Fruit fly (Drosophila melanogaster) whole organism, embryonic: ENCODE measurements around the gene Hip14.

ENCODE experiments used
- Abd-B ChIP-seq: fragments of 200-800 bp; sonication (Bioruptor generic); optimal IDR thresholded peaks from 2 replicates; lab custom pipeline; 2018; ENCODE audit warnings: missing biosample characterization, mild to moderate bottlenecking, missing genetic modification characterization, moderate library complexity
- Asciz ChIP-seq: fragments of 200-800 bp; sonication (Bioruptor generic); optimal IDR thresholded peaks from 2 replicates; lab custom pipeline; 2017; ENCODE audit warnings: missing biosample characterization, mild to moderate bottlenecking, missing genetic modification characterization, missing genetic modification reagents
- B-H2 ChIP-seq: fragments of 200-800 bp; sonication (Bioruptor generic); optimal IDR thresholded peaks from 2 replicates; lab custom pipeline; 2018; ENCODE audit warnings: missing biosample characterization, mild to moderate bottlenecking, missing genetic modification characterization
- BtbVII ChIP-seq: fragments of 200-800 bp; sonication (Bioruptor generic); optimal IDR thresholded peaks from 3 replicates; lab custom pipeline; 2017; ENCODE audit warnings: missing biosample characterization, mild to moderate bottlenecking, missing genetic modification characterization
- CG10321 ChIP-seq: fragments of 200-800 bp; sonication (Bioruptor generic); IDR thresholded peaks from 2 replicates; pipeline ENCODE4 v1.3.6; 2022; ENCODE audit warnings: missing biosample characterization, missing genetic modification characterization
- CG11247 ChIP-seq: fragments of 200-800 bp; sonication (Bioruptor generic); IDR thresholded peaks from 2 replicates; pipeline ENCODE4 v1.3.6; 2022; ENCODE audit warnings: missing biosample characterization, missing genetic modification characterization
- CG11695 ChIP-seq: fragments of 200-800 bp; sonication (Bioruptor generic); IDR thresholded peaks from 3 replicates; pipeline ENCODE4 v1.3.6; 2022; ENCODE audit warnings: missing biosample characterization, missing genetic modification characterization
- CG12299 ChIP-seq: fragments of 200-800 bp; sonication (Bioruptor generic); optimal IDR thresholded peaks from 2 replicates; lab custom pipeline; 2018; ENCODE audit warnings: missing biosample characterization, mild to moderate bottlenecking, missing genetic modification characterization
- CG13624 ChIP-seq: fragments of 200-800 bp; sonication (Bioruptor generic); optimal IDR thresholded peaks from 2 replicates; lab custom pipeline; 2016; ENCODE audit warnings: missing biosample characterization, missing genetic modification characterization
- CG17912 ChIP-seq: fragments of 200-800 bp; sonication (Bioruptor generic); optimal IDR thresholded peaks from 2 replicates; lab custom pipeline; 2018; ENCODE audit warnings: missing biosample characterization, mild to moderate bottlenecking, missing genetic modification characterization
- CG18476 ChIP-seq: fragments of 200-800 bp; sonication (Bioruptor generic); optimal IDR thresholded peaks from 2 replicates; lab custom pipeline; 2016; ENCODE audit warnings: missing biosample characterization, mild to moderate bottlenecking, missing genetic modification characterization
- CG18619 ChIP-seq: fragments of 200-800 bp; sonication (Bioruptor generic); optimal IDR thresholded peaks from 3 replicates; lab custom pipeline; 2017; ENCODE audit warnings: missing biosample characterization, mild to moderate bottlenecking, missing genetic modification characterization
- CG2116 ChIP-seq: fragments of 200-800 bp; sonication (Bioruptor generic); optimal IDR thresholded peaks from 3 replicates; lab custom pipeline; 2018; ENCODE audit warnings: missing biosample characterization, mild to moderate bottlenecking, missing genetic modification characterization
- CG31365 ChIP-seq: fragments of 200-800 bp; sonication (Bioruptor generic); optimal IDR thresholded peaks from 2 replicates; lab custom pipeline; 2018; ENCODE audit warnings: missing biosample characterization, mild to moderate bottlenecking, missing genetic modification characterization
- CG3726 ChIP-seq: fragments of 200-800 bp; sonication (Bioruptor generic); IDR thresholded peaks from 3 replicates; pipeline ENCODE4, ENCODE4 v1.3.6; 2022; ENCODE audit warnings: missing biosample characterization, missing genetic modification characterization
- CG4617 ChIP-seq: fragments of 200-800 bp; sonication (Bioruptor generic); optimal IDR thresholded peaks from 3 replicates; lab custom pipeline; 2016; ENCODE audit warnings: missing biosample characterization, missing genetic modification characterization, borderline replicate concordance
- CG6683 ChIP-seq: fragments of 200-800 bp; sonication (Bioruptor generic); optimal IDR thresholded peaks from 2 replicates; lab custom pipeline; 2017; ENCODE audit warnings: missing biosample characterization, mild to moderate bottlenecking, missing genetic modification characterization, missing genetic modification reagents
- CG6813 ChIP-seq: fragments of 200-800 bp; sonication (Bioruptor generic); optimal IDR thresholded peaks from 2 replicates; lab custom pipeline; 2017; ENCODE audit warnings: missing biosample characterization, missing genetic modification characterization, mild to moderate bottlenecking, moderate library complexity, missing genetic modification reagents
- CG7271 ChIP-seq: fragments of 200-800 bp; sonication (Bioruptor generic); optimal IDR thresholded peaks from 2 replicates; lab custom pipeline; 2018; ENCODE audit warnings: missing biosample characterization, mild to moderate bottlenecking, missing genetic modification characterization, moderate library complexity
- CG7928 ChIP-seq: fragments of 200-800 bp; sonication (Bioruptor generic); optimal IDR thresholded peaks from 2 replicates; lab custom pipeline; 2017; ENCODE audit warnings: missing biosample characterization, mild to moderate bottlenecking, missing genetic modification characterization
- CG8089 ChIP-seq: fragments of 200-800 bp; sonication (Bioruptor generic); optimal IDR thresholded peaks from 3 replicates; lab custom pipeline; 2016; ENCODE audit warnings: missing biosample characterization, missing genetic modification characterization
- CG9797 ChIP-seq: fragments of 200-800 bp; sonication (Bioruptor generic); optimal IDR thresholded peaks from 3 replicates; lab custom pipeline; 2018; ENCODE audit warnings: missing biosample characterization, mild to moderate bottlenecking, missing genetic modification characterization
- D19B ChIP-seq: fragments of 200-800 bp; sonication (Bioruptor generic); optimal IDR thresholded peaks from 2 replicates; lab custom pipeline; 2017; ENCODE audit warnings: missing biosample characterization, mild to moderate bottlenecking, missing genetic modification characterization
- Deaf1 ChIP-seq: fragments of 200-800 bp; optimal IDR thresholded peaks from 3 replicates; lab custom pipeline; 2019; ENCODE audit warnings: missing biosample characterization, mild to moderate bottlenecking, missing genetic modification characterization, moderate library complexity
- Gug ChIP-seq: fragments of 200-800 bp; sonication (Bioruptor generic); IDR thresholded peaks from 4 replicates; pipeline ENCODE4 v1.3.6; 2022; ENCODE audit warnings: missing biosample characterization, missing genetic modification characterization
- Hr39 ChIP-seq: fragments of >200 bp; optimal IDR thresholded peaks from 2 replicates; lab custom pipeline; 2017
- Mes4 ChIP-seq: fragments of 200-800 bp; sonication (Bioruptor generic); optimal IDR thresholded peaks from 2 replicates; lab custom pipeline; 2016; ENCODE audit warnings: missing biosample characterization, missing genetic modification characterization
- Nf-YC ChIP-seq: fragments of 200-800 bp; optimal IDR thresholded peaks from 3 replicates; lab custom pipeline; 2019; ENCODE audit warnings: missing biosample characterization, mild to moderate bottlenecking, missing genetic modification characterization, moderate library complexity
- Ptx1 ChIP-seq: fragments of 200-800 bp; sonication (Bioruptor generic); IDR thresholded peaks from 2 replicates; pipeline ENCODE4 v1.3.6; 2022; ENCODE audit warnings: missing biosample characterization, missing genetic modification characterization
- Usf ChIP-seq: fragments of 200-800 bp; sonication (Bioruptor generic); optimal IDR thresholded peaks from 2 replicates; lab custom pipeline; 2017; ENCODE audit warnings: missing genotype, missing biosample characterization, missing genetic modification characterization
- amos ChIP-seq: fragments of 200-800 bp; sonication (Bioruptor generic); IDR thresholded peaks from 2 replicates; pipeline ENCODE4 v1.3.6; 2022; ENCODE audit warnings: missing biosample characterization, missing genetic modification characterization; ENCODE audit not compliant: partially characterized antibody
- btn ChIP-seq: fragments of 200-800 bp; sonication (Bioruptor generic); optimal IDR thresholded peaks from 2 replicates; lab custom pipeline; 2016; ENCODE audit warnings: missing biosample characterization, missing genetic modification characterization
- cas ChIP-seq: fragments of 200-800 bp; sonication (Bioruptor generic); IDR thresholded peaks from 2 replicates; pipeline ENCODE4 v1.3.6; 2022; ENCODE audit warnings: missing biosample characterization, missing genetic modification characterization
- chif ChIP-seq, 2 experiments: fragments of 200-800 bp; sonication (Bioruptor generic); optimal IDR thresholded peaks; 3 replicates each; lab custom pipeline; 2016; ENCODE audit warnings: missing biosample characterization in 2 of 2, missing genetic modification characterization in 2 of 2
- da ChIP-seq: fragments of 200-800 bp; sonication (Bioruptor generic); optimal IDR thresholded peaks from 2 replicates; lab custom pipeline; 2016; ENCODE audit warnings: missing biosample characterization, missing genetic modification characterization
- dan ChIP-seq: fragments of 200-800 bp; sonication (Bioruptor generic); IDR thresholded peaks from 2 replicates; pipeline ENCODE4 v1.3.6; 2022; ENCODE audit warnings: missing biosample characterization, missing genetic modification characterization
- ems ChIP-seq: fragments of 200-800 bp; sonication (Bioruptor generic); optimal IDR thresholded peaks from 3 replicates; lab custom pipeline; 2016; ENCODE audit warnings: missing biosample characterization, missing genetic modification characterization
- en ChIP-seq: fragments of 200-800 bp; sonication (Bioruptor generic); optimal IDR thresholded peaks from 2 replicates; lab custom pipeline; 2016; ENCODE audit warnings: missing biosample characterization, missing genetic modification characterization
- eyg ChIP-seq: fragments of 200-800 bp; sonication (Bioruptor generic); optimal IDR thresholded peaks from 3 replicates; lab custom pipeline; 2016; ENCODE audit warnings: missing biosample characterization, missing genetic modification characterization
- fu2 ChIP-seq: fragments of 200-800 bp; sonication (Bioruptor generic); optimal IDR thresholded peaks from 2 replicates; lab custom pipeline; 2016; ENCODE audit warnings: missing biosample characterization, missing genetic modification characterization
- gsb ChIP-seq: fragments of 200-800 bp; sonication (Bioruptor generic); IDR thresholded peaks from 2 replicates; pipeline ENCODE4 v1.3.6; 2022; ENCODE audit warnings: missing biosample characterization, missing genetic modification characterization
- jigr1 ChIP-seq: fragments of 200-800 bp; sonication (Bioruptor generic); IDR thresholded peaks from 3 replicates; pipeline ENCODE4 v1.3.6; 2022; ENCODE audit warnings: missing biosample characterization, missing genetic modification characterization
- lmd ChIP-seq: fragments of 200-800 bp; sonication (Bioruptor generic); IDR thresholded peaks from 2 replicates; pipeline ENCODE4 v1.3.6; 2022; ENCODE audit warnings: missing biosample characterization, missing genetic modification characterization
- luna ChIP-seq: fragments of 200-800 bp; sonication (Bioruptor generic); optimal IDR thresholded peaks from 2 replicates; lab custom pipeline; 2016; ENCODE audit warnings: missing biosample characterization, missing genetic modification characterization
- row ChIP-seq: fragments of 200-800 bp; sonication (Bioruptor generic); IDR thresholded peaks from 3 replicates; pipeline ENCODE4 v1.3.6; 2022; ENCODE audit warnings: missing biosample characterization, missing genetic modification characterization
- run ChIP-seq: fragments of 200-800 bp; sonication (Bioruptor generic); optimal IDR thresholded peaks from 3 replicates; lab custom pipeline; 2018; ENCODE audit warnings: missing biosample characterization, mild to moderate bottlenecking, missing genetic modification characterization
- sob ChIP-seq: fragments of 200-800 bp; sonication (Bioruptor generic); IDR thresholded peaks from 2 replicates; pipeline ENCODE4 v1.3.6; 2022; ENCODE audit warnings: missing biosample characterization, missing genetic modification characterization
- sr ChIP-seq: fragments of 200-800 bp; sonication (Bioruptor generic); IDR thresholded peaks from 3 replicates; pipeline ENCODE4 v1.3.6; 2022; ENCODE audit warnings: missing biosample characterization, missing genetic modification characterization
- toy ChIP-seq: fragments of 200-800 bp; sonication (Bioruptor generic); IDR thresholded peaks from 2 replicates; pipeline ENCODE4 v1.3.6; 2022; ENCODE audit warnings: missing biosample characterization, missing genetic modification characterization
- ttk ChIP-seq: fragments of 200-800 bp; sonication (Bioruptor generic); IDR thresholded peaks from 2 replicates; pipeline ENCODE4 v2.1.2; 2022; ENCODE audit warnings: missing biosample characterization, missing genetic modification characterization
- wek ChIP-seq: fragments of 200-800 bp; sonication (Bioruptor generic); optimal IDR thresholded peaks from 3 replicates; lab custom pipeline; 2018; ENCODE audit warnings: missing biosample characterization, mild to moderate bottlenecking, missing genetic modification characterization, moderate library complexity
- zen ChIP-seq: fragments of 200-800 bp; sonication (Bioruptor generic); optimal IDR thresholded peaks from 3 replicates; lab custom pipeline; 2018; ENCODE audit warnings: missing biosample characterization, mild to moderate bottlenecking, missing genetic modification characterization, moderate library complexity

The Hip14 gene

dm6 chr3L:15940823-15941222, 47.2 kb upstream of the Hip14 start (continued):
- TF ChIP-seq toy (GFP tag; lab: Robert Waterston, UW) = no peak
- TF ChIP-seq ems (GFP tag; lab: Kevin White, UChicago) = peak; percentile 52
- no peak for TF ChIP-seq dan (GFP tag; lab: Robert Waterston, UW)
- TF ChIP-seq CG18619 (GFP tag; lab: Kevin White, UChicago) = no peak
- TF ChIP-seq ttk (GFP tag; lab: Robert Waterston, UW) = peak; percentile 59
- no peak for TF ChIP-seq CG6683 (GFP tag; lab: Kevin White, UChicago)
- TF ChIP-seq gsb (GFP tag; lab: Robert Waterston, UW) = 0 out of 2 replicates have a peak, but pooled peaks have one; percentile 35
- TF ChIP-seq CG18476 (GFP tag; lab: Kevin White, UChicago) = peak; percentile 44
- no peak for TF ChIP-seq CG31365
- no peak for TF ChIP-seq CG6813 (GFP tag; lab: Kevin White, UChicago)
- TF ChIP-seq jigr1 (GFP tag; lab: Robert Waterston, UW) = no peak
- TF ChIP-seq cas (GFP tag; lab: Robert Waterston, UW) = no peak
- no peak for TF ChIP-seq Hr39 (lab: Kevin White, UChicago)
- no peak for TF ChIP-seq zen (tag; lab: Kevin White, UChicago)
- TF ChIP-seq CG2116 (GFP tag; lab: Kevin White, UChicago) = no peak
- no peak for TF ChIP-seq CG10321 (GFP tag; lab: Robert Waterston, UW)
- no peak for TF ChIP-seq sob (GFP tag; lab: Robert Waterston, UW)
- TF ChIP-seq Nf-YC (tag; lab: Kevin White, UChicago) = peak; percentile 5
- no peak for TF ChIP-seq CG11247 (GFP tag; lab: Robert Waterston, UW)
- TF ChIP-seq eyg = no peak
- TF ChIP-seq Asciz (GFP tag; lab: Kevin White, UChicago) = peak; percentile 34
- TF ChIP-seq CG7271 (tag; lab: Kevin White, UChicago) = no peak
- TF ChIP-seq CG7928 = no peak
- TF ChIP-seq wek (GFP tag; lab: Kevin White, UChicago) = no peak
- no peak for TF ChIP-seq Usf (GFP tag; lab: Kevin White, UChicago)
- TF ChIP-seq CG12299 = no peak
- TF ChIP-seq Deaf1 (tag; lab: Kevin White, UChicago) = peak; percentile 7
- no peak for TF ChIP-seq luna (GFP tag; lab: Kevin White, UChicago)
- peak; percentile 35 for TF ChIP-seq Mes4 (GFP tag; lab: Kevin White, UChicago)
- TF ChIP-seq Gug (GFP tag; lab: Robert Waterston, UW) = no peak
- TF ChIP-seq row = peak; percentile 68
- peak; percentile 74 for TF ChIP-seq Ptx1 (GFP tag; lab: Robert Waterston, UW)
- TF ChIP-seq D19B (GFP tag; lab: Kevin White, UChicago) = no peak
- 0 out of 3 replicates have a peak, but pooled peaks have one; percentile 39 for TF ChIP-seq CG11695 (GFP tag; lab: Robert Waterston, UW)
- TF ChIP-seq run = peak; percentile 13
- TF ChIP-seq B-H2 (GFP tag; lab: Kevin White, UChicago) = no peak
- TF ChIP-seq en = no peak
- TF ChIP-seq CG3726 = peak; percentile 62; the same call in 2 of the 3 replicates
- TF ChIP-seq CG4617 (GFP tag; lab: Kevin White, UChicago) = no peak
- no peak for TF ChIP-seq sr (GFP tag; lab: Robert Waterston, UW)
- peak; percentile 55; the same call in 1 of the 2 replicates for TF ChIP-seq lmd (GFP tag; lab: Robert Waterston, UW)
- no peak for TF ChIP-seq fu2 (GFP tag; lab: Kevin White, UChicago)
- TF ChIP-seq CG9797 (GFP tag; lab: Kevin White, UChicago) = no peak
- no peak for TF ChIP-seq da
- TF ChIP-seq btn (GFP tag; lab: Kevin White, UChicago) = peak; percentile 42
- TF ChIP-seq amos (GFP tag; lab: Robert Waterston, UW) = no peak
- TF ChIP-seq chif (GFP tag; optimal IDR thresholded peaks at IDR 0.05; lab: Kevin White, UChicago) = peak; percentile 51 to 59
- TF ChIP-seq CG17912 (GFP tag; lab: Kevin White, UChicago) = no peak
- TF ChIP-seq CG13624 = no peak
- TF ChIP-seq Abd-B (GFP tag; lab: Kevin White, UChicago) = peak; percentile 56
- no peak for TF ChIP-seq CG8089 (GFP tag; lab: Kevin White, UChicago)
- TF ChIP-seq BtbVII (GFP tag; lab: Kevin White, UChicago) = no peak
